Fruit fly (Drosophila melanogaster) whole organism, pupa: ENCODE data around the gene Yp3.
A peak's percentile ranks its signal among the peaks of the same experiment; 100 is the strongest.

ENCODE experiments used
- CG10348 ChIP-seq: fragments of 200-800 bp; sonication (Bioruptor generic); IDR thresholded peaks from 2 replicates; pipeline ENCODE4 v1.3.6; 2022; ENCODE audit warnings: missing biosample characterization, missing genetic modification characterization
- CG9948 ChIP-seq: fragments of 200-800 bp; sonication (Bioruptor generic); optimal IDR thresholded peaks from 2 replicates; lab custom pipeline; 2018; ENCODE audit warnings: missing biosample characterization, mild to moderate bottlenecking, missing genetic modification characterization, moderate library complexity
- D1 ChIP-seq: fragments of 200-800 bp; sonication (Bioruptor generic); optimal IDR thresholded peaks from 2 replicates; lab custom pipeline; 2018; ENCODE audit warnings: missing biosample characterization, mild to moderate bottlenecking, missing genetic modification characterization, moderate library complexity
- Pif1A ChIP-seq: fragments of 200-800 bp; sonication (Bioruptor generic); optimal IDR thresholded peaks from 3 replicates; lab custom pipeline; 2016; ENCODE audit warnings: missing biosample characterization, missing genetic modification characterization
- Snoo ChIP-seq: fragments of 200-800 bp; sonication (Bioruptor generic); optimal IDR thresholded peaks from 3 replicates; lab custom pipeline; 2017; ENCODE audit warnings: missing biosample characterization, mild to moderate bottlenecking, missing genetic modification characterization, inconsistent platforms
- fd96Ca ChIP-seq: fragments of 200-800 bp; sonication (Bioruptor generic); IDR thresholded peaks from 3 replicates; pipeline ENCODE4 v1.3.6; 2022; ENCODE audit warnings: missing biosample characterization, missing genetic modification characterization
- gl ChIP-seq: fragments of 200-800 bp; sonication (Bioruptor generic); optimal IDR thresholded peaks from 2 replicates; lab custom pipeline; 2018; ENCODE audit warnings: missing biosample characterization, mild to moderate bottlenecking, missing genetic modification characterization
- rn ChIP-seq: fragments of 200-800 bp; sonication (Bioruptor generic); IDR thresholded peaks from 2 replicates; pipeline ENCODE4 v1.3.6; 2022; ENCODE audit warnings: missing biosample characterization, missing genetic modification characterization

DNA sequence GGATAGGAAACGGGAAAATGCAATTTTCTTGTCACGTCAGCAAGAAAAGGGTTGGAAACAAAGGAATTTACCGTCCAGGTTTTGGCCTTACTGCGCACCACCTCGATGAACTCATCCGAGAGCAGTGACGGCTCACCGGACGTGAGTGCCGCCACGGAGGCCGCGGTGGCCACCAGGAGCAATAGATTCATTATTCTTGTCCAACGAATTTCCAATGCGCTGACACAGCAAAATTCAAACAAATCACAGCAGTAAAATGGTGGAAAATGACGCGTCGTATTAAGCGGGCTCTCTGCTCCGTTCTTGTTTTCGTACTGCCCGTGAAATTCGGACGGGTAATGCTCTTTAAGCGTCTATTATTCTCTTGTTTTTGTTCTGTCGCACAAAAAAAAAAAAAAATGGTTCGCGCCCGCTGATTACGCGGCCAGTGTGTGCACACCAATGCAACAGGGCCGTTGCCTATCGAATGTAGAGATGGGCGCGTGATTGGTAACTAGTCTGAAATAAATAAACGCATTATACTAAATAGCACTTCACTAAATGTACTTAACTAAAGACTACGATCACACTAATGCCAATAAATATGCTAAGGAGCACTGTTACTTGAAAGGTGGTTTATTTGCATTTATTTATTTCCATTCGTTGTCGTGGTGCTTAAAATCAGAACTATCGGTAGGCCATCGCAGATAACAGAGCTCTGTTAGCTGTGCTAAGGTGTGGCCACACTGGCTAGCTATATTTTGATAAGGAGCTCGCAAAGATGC, 22.6 kb downstream of the Yp3 start, which contains the start of the genes CtsB and amrt:
- peak; percentile 64 for TF ChIP-seq gl (tag; lab: Kevin White, UChicago)
- TF ChIP-seq rn (GFP tag; lab: Robert Waterston, UW) = peak; percentile 55; the same call in 1 of the 2 replicates
- TF ChIP-seq Pif1A (GFP tag; lab: Kevin White, UChicago) = peak; percentile 57
- TF ChIP-seq fd96Ca (GFP tag; lab: Robert Waterston, UW) = no peak; the same call in 2 of the 3 replicates
- peak; percentile 27 for TF ChIP-seq CG9948
- TF ChIP-seq D1 (tag; lab: Kevin White, UChicago) = no peak
- TF ChIP-seq Snoo (tag; lab: Kevin White, UChicago) = peak; percentile 64
- no peak for TF ChIP-seq CG10348
